Worm (Caenorhabditis elegans): ENCODE data around the gene F58H1.8.

DNA sequence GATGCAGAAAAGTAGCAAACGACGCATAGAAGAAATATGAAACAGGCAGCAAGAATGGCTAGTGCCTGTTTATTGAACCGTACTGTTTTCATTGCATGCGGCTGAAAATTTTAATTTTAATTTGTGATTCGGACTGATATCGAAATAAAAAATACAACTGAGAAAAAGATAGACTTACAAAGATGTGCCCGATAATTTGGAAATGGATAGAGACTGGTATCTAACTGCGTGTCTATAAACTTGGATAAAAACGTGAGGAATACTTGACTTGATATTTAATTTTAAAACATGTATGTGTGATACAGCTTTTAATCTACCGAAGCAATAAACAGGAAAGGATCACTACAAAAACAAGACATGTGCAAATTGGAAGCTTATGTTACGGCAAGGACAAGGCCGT is 50.4 kb downstream of the F58H1.8 start, which contains the start of gene mans-2:
- TF ChIP-seq ceh-13 (GFP tag; optimal IDR thresholded peaks at IDR 0.05) (no peak), ama-1 (optimal IDR thresholded peaks at IDR 0.05) (no peak), F13C5.2 (tag; optimal IDR thresholded peaks at IDR 0.05) (no peak)

Data from whole organism, early embryonic.